Fruit fly (Drosophila melanogaster) whole organism, embryonic: Measurements from ENCODE around the gene CG46460.

ENCODE experiments used
- Abd-B ChIP-seq: fragments of 200-800 bp; sonication (Bioruptor generic); optimal IDR thresholded peaks from 2 replicates; lab custom pipeline; 2018; ENCODE audit warnings: missing biosample characterization, mild to moderate bottlenecking, missing genetic modification characterization, moderate library complexity
- Adf1 ChIP-seq: fragments of 200-800 bp; sonication (Bioruptor generic); IDR thresholded peaks from 2 replicates; pipeline ENCODE4 v1.3.6; 2022; ENCODE audit warnings: missing biosample characterization, missing genetic modification characterization
- C15 ChIP-seq: fragments of 200-800 bp; sonication (Bioruptor generic); IDR thresholded peaks from 3 replicates; pipeline ENCODE4 v1.3.6; 2022; ENCODE audit warnings: missing biosample characterization, missing genetic modification characterization
- CG10565 ChIP-seq: fragments of 200-800 bp; sonication (Bioruptor generic); optimal IDR thresholded peaks from 3 replicates; lab custom pipeline; 2016; ENCODE audit warnings: missing biosample characterization, mild to moderate bottlenecking, missing genetic modification characterization
- CG11560 ChIP-seq: fragments of 200-800 bp; sonication (Bioruptor generic); IDR thresholded peaks from 3 replicates; pipeline ENCODE4 v1.3.6; 2022; ENCODE audit warnings: missing biosample characterization, missing genetic modification characterization
- CG11696 ChIP-seq: fragments of 200-800 bp; sonication (Bioruptor generic); IDR thresholded peaks from 2 replicates; pipeline ENCODE4 v1.3.6; 2022; ENCODE audit warnings: missing biosample characterization, missing genetic modification characterization
- CG11723 ChIP-seq: fragments of 200-800 bp; sonication (Bioruptor generic); optimal IDR thresholded peaks from 2 replicates; lab custom pipeline; 2017; ENCODE audit warnings: missing biosample characterization, mild to moderate bottlenecking, missing genetic modification characterization
- CG12744 ChIP-seq: fragments of 200-800 bp; sonication (Bioruptor generic); optimal IDR thresholded peaks from 2 replicates; lab custom pipeline; 2016; ENCODE audit warnings: missing biosample characterization, missing genetic modification characterization
- CG13775 ChIP-seq: fragments of 200-800 bp; sonication (Bioruptor generic); optimal IDR thresholded peaks from 3 replicates; lab custom pipeline; 2017; ENCODE audit warnings: missing biosample characterization, mild to moderate bottlenecking, missing genetic modification characterization
- CG14014 ChIP-seq: fragments of 200-800 bp; sonication (Bioruptor generic); IDR thresholded peaks from 2 replicates; pipeline ENCODE4 v1.3.6; 2022; ENCODE audit warnings: missing biosample characterization, missing genetic modification characterization
- CG14710 ChIP-seq: fragments of 200-800 bp; sonication (Bioruptor generic); optimal IDR thresholded peaks from 3 replicates; lab custom pipeline; 2019; ENCODE audit warnings: missing biosample characterization, mild to moderate bottlenecking, missing genetic modification characterization, moderate library complexity
- CG15269 ChIP-seq: fragments of 200-800 bp; sonication (Bioruptor generic); optimal IDR thresholded peaks from 2 replicates; lab custom pipeline; 2018; ENCODE audit warnings: missing biosample characterization, mild to moderate bottlenecking, missing genetic modification characterization, moderate library complexity
- CG17829 ChIP-seq: fragments of 200-800 bp; optimal IDR thresholded peaks from 2 replicates; lab custom pipeline; 2019; ENCODE audit warnings: missing biosample characterization, mild to moderate bottlenecking, missing genetic modification characterization, moderate library complexity
- CG2199 ChIP-seq: fragments of 200-800 bp; sonication (Bioruptor generic); IDR thresholded peaks from 3 replicates; pipeline ENCODE4 v1.3.6; 2022; ENCODE audit warnings: missing biosample characterization, missing genetic modification characterization
- CG32772 ChIP-seq: fragments of 200-800 bp; sonication (Bioruptor generic); IDR thresholded peaks from 2 replicates; pipeline ENCODE4 v1.3.6; 2022; ENCODE audit warnings: missing biosample characterization, missing genetic modification characterization
- CG33557 ChIP-seq: fragments of 200-800 bp; sonication (Bioruptor generic); optimal IDR thresholded peaks from 2 replicates; lab custom pipeline; 2019; ENCODE audit warnings: missing biosample characterization, mild to moderate bottlenecking, missing genetic modification characterization, moderate library complexity
- CG4617 ChIP-seq: fragments of 200-800 bp; sonication (Bioruptor generic); optimal IDR thresholded peaks from 3 replicates; lab custom pipeline; 2016; ENCODE audit warnings: missing biosample characterization, missing genetic modification characterization, borderline replicate concordance
- CG6791 ChIP-seq: fragments of 200-800 bp; sonication (Bioruptor generic); IDR thresholded peaks from 3 replicates; pipeline ENCODE4 v1.3.6; 2022; ENCODE audit warnings: missing biosample characterization, missing genetic modification characterization; ENCODE audit not compliant: partially characterized antibody
- CG9437 ChIP-seq: fragments of 200-800 bp; sonication (Bioruptor generic); optimal IDR thresholded peaks from 2 replicates; lab custom pipeline; 2018; ENCODE audit warnings: missing biosample characterization, mild to moderate bottlenecking, missing genetic modification characterization
- CG9932 ChIP-seq: fragments of 200-800 bp; sonication (Bioruptor generic); IDR thresholded peaks from 2 replicates; pipeline ENCODE4 v1.3.6; 2022; ENCODE audit warnings: missing biosample characterization, missing genetic modification characterization
- Dip2 ChIP-seq: fragments of 200-800 bp; sonication (Bioruptor generic); IDR thresholded peaks from 2 replicates; pipeline ENCODE4 v1.3.6; 2022; ENCODE audit warnings: missing biosample characterization, missing genetic modification characterization
- Dp ChIP-seq: fragments of 200-800 bp; sonication (Bioruptor generic); optimal IDR thresholded peaks from 2 replicates; lab custom pipeline; 2018; ENCODE audit warnings: missing biosample characterization, mild to moderate bottlenecking, missing genetic modification characterization, moderate library complexity
- Dref ChIP-seq: fragments of 200-800 bp; sonication (Bioruptor generic); IDR thresholded peaks from 2 replicates; pipeline ENCODE4 v1.3.6; 2022; ENCODE audit warnings: missing biosample characterization, missing genetic modification characterization
- Lpt ChIP-seq: fragments of >200 bp; optimal IDR thresholded peaks from 2 replicates; lab custom pipeline; 2018; ENCODE audit warnings: missing biosample characterization, missing genetic modification characterization
- MESR4 ChIP-seq: fragments of 200-800 bp; sonication (Bioruptor generic); optimal IDR thresholded peaks from 2 replicates; lab custom pipeline; 2018; ENCODE audit warnings: missing biosample characterization, mild to moderate bottlenecking, missing genetic modification characterization, moderate library complexity
- Mad ChIP-seq: fragments of 200-800 bp; sonication (Bioruptor generic); optimal IDR thresholded peaks from 2 replicates; lab custom pipeline; 2016; ENCODE audit warnings: missing biosample characterization, missing genetic modification characterization
- NC2β ChIP-seq: fragments of 200-800 bp; sonication (Bioruptor generic); optimal IDR thresholded peaks from 2 replicates; lab custom pipeline; 2016; ENCODE audit warnings: missing biosample characterization, missing genetic modification characterization
- NK7.1 ChIP-seq: fragments of 200-800 bp; sonication (Bioruptor generic); optimal IDR thresholded peaks from 3 replicates; lab custom pipeline; 2016; ENCODE audit warnings: missing biosample characterization, missing genetic modification characterization
- Nf-YA ChIP-seq: fragments of 200-800 bp; sonication (Bioruptor generic); IDR thresholded peaks from 2 replicates; pipeline ENCODE4 v1.3.6; 2022; ENCODE audit warnings: missing biosample characterization, missing genetic modification characterization
- amos ChIP-seq: fragments of 200-800 bp; sonication (Bioruptor generic); IDR thresholded peaks from 2 replicates; pipeline ENCODE4 v1.3.6; 2022; ENCODE audit warnings: missing biosample characterization, missing genetic modification characterization; ENCODE audit not compliant: partially characterized antibody
- az2 ChIP-seq: fragments of 200-800 bp; sonication (Bioruptor generic); optimal IDR thresholded peaks from 3 replicates; lab custom pipeline; 2016; ENCODE audit warnings: missing biosample characterization, missing genetic modification characterization
- corto ChIP-seq: fragments of 200-800 bp; sonication (Bioruptor generic); optimal IDR thresholded peaks from 2 replicates; lab custom pipeline; 2016; ENCODE audit warnings: missing biosample characterization, mild to moderate bottlenecking, missing genetic modification characterization, moderate library complexity
- croc ChIP-seq: fragments of 200-800 bp; sonication (Bioruptor generic); conservative IDR thresholded peaks from 3 replicates; pipeline ENCODE4 v1.3.6; 2022; ENCODE audit warnings: missing biosample characterization, missing genetic modification characterization
- dm ChIP-seq: fragments of 200-800 bp; sonication (Bioruptor generic); optimal IDR thresholded peaks from 3 replicates; lab custom pipeline; 2016; ENCODE audit warnings: missing biosample characterization, missing genetic modification characterization
- eve ChIP-seq, 2 experiments: fragments of >200 bp; optimal IDR thresholded peaks; 2 replicates each; lab custom pipeline; 2017; ENCODE audit warnings: missing biosample characterization in 2 of 2, missing genetic modification characterization in 2 of 2
- exex ChIP-seq: fragments of 200-800 bp; sonication (Bioruptor generic); optimal IDR thresholded peaks from 4 replicates; lab custom pipeline; 2018; ENCODE audit warnings: missing biosample characterization, mild to moderate bottlenecking, missing genetic modification characterization, moderate library complexity
- fd102C ChIP-seq: fragments of 200-800 bp; sonication (Bioruptor generic); optimal IDR thresholded peaks from 2 replicates; lab custom pipeline; 2018; ENCODE audit warnings: missing biosample characterization, mild to moderate bottlenecking, missing genetic modification characterization, moderate library complexity
- gsb ChIP-seq: fragments of 200-800 bp; sonication (Bioruptor generic); IDR thresholded peaks from 2 replicates; pipeline ENCODE4 v1.3.6; 2022; ENCODE audit warnings: missing biosample characterization, missing genetic modification characterization
- ham ChIP-seq: fragments of 200-800 bp; sonication (Bioruptor generic); IDR thresholded peaks from 2 replicates; pipeline ENCODE4 v1.3.6; 2022; ENCODE audit warnings: missing biosample characterization, missing genetic modification characterization
- hbn ChIP-seq: fragments of 200-800 bp; sonication (Bioruptor generic); IDR thresholded peaks from 2 replicates; pipeline ENCODE4 v1.3.6; 2022; ENCODE audit warnings: missing biosample characterization, missing genetic modification characterization; ENCODE audit not compliant: partially characterized antibody
- inv ChIP-seq: fragments of 200-800 bp; sonication (Bioruptor generic); IDR thresholded peaks from 2 replicates; pipeline ENCODE4 v1.3.6; 2022; ENCODE audit warnings: missing biosample characterization, missing genetic modification characterization; ENCODE audit not compliant: partially characterized antibody
- jigr1 ChIP-seq: fragments of 200-800 bp; sonication (Bioruptor generic); IDR thresholded peaks from 3 replicates; pipeline ENCODE4 v1.3.6; 2022; ENCODE audit warnings: missing biosample characterization, missing genetic modification characterization
- knrl ChIP-seq: fragments of 200-800 bp; sonication (Bioruptor generic); IDR thresholded peaks from 3 replicates; pipeline ENCODE4 v1.3.6; 2022; ENCODE audit warnings: missing biosample characterization, missing genetic modification characterization; ENCODE audit not compliant: partially characterized antibody
- lab ChIP-seq: fragments of 200-800 bp; sonication (Bioruptor generic); optimal IDR thresholded peaks from 3 replicates; lab custom pipeline; 2017; ENCODE audit warnings: missing biosample characterization, missing genetic modification characterization, mild to moderate bottlenecking, moderate library complexity, missing genetic modification reagents
- luna ChIP-seq: fragments of 200-800 bp; sonication (Bioruptor generic); optimal IDR thresholded peaks from 2 replicates; lab custom pipeline; 2016; ENCODE audit warnings: missing biosample characterization, missing genetic modification characterization
- odd ChIP-seq: fragments of 200-800 bp; sonication (Bioruptor generic); optimal IDR thresholded peaks from 2 replicates; lab custom pipeline; 2017; ENCODE audit warnings: missing biosample characterization, mild to moderate bottlenecking, missing genetic modification characterization
- pzg ChIP-seq: fragments of 200-800 bp; sonication (Bioruptor generic); optimal IDR thresholded peaks from 3 replicates; lab custom pipeline; 2018; ENCODE audit warnings: missing biosample characterization, mild to moderate bottlenecking, missing genetic modification characterization, moderate library complexity
- sens ChIP-seq: fragments of 200-800 bp; sonication (Bioruptor generic); peaks from one replicate; lab custom pipeline; 2016; ENCODE audit warnings: missing biosample characterization, missing genetic modification characterization
- trh ChIP-seq: fragments of 200-800 bp; sonication (Bioruptor generic); optimal IDR thresholded peaks from 2 replicates; lab custom pipeline; 2016; ENCODE audit warnings: missing biosample characterization, missing genetic modification characterization
- unpg ChIP-seq: fragments of 200-800 bp; sonication (Bioruptor generic); optimal IDR thresholded peaks from 3 replicates; lab custom pipeline; 2018; ENCODE audit warnings: missing biosample characterization, mild to moderate bottlenecking, missing genetic modification characterization, moderate library complexity
- wek ChIP-seq: fragments of 200-800 bp; sonication (Bioruptor generic); optimal IDR thresholded peaks from 3 replicates; lab custom pipeline; 2018; ENCODE audit warnings: missing biosample characterization, mild to moderate bottlenecking, missing genetic modification characterization, moderate library complexity
- zen2 ChIP-seq: fragments of 200-800 bp; sonication (Bioruptor generic); IDR thresholded peaks from 3 replicates; pipeline ENCODE4 v1.3.6; 2022; ENCODE audit warnings: missing biosample characterization, missing genetic modification characterization; ENCODE audit not compliant: partially characterized antibody

CG46460 gene

dm6 chr3L:4227164-4227563, at the start of gene CG46460 (continued):
- no peak for TF ChIP-seq MESR4 (GFP tag; lab: Kevin White, UChicago)
- TF ChIP-seq Dip2 (GFP tag; lab: Robert Waterston, UW) = no peak
- TF ChIP-seq CG17829 (tag; lab: Kevin White, UChicago) = no peak
- TF ChIP-seq croc (GFP tag; lab: Robert Waterston, UW) = no peak
- no peak for TF ChIP-seq trh (GFP tag; lab: Kevin White, UChicago)
- TF ChIP-seq CG33557 (GFP tag; lab: Kevin White, UChicago) = no peak
- no peak for TF ChIP-seq gsb (GFP tag; lab: Robert Waterston, UW)
- peak; percentile 19; the same call in 1 of the 2 replicates for TF ChIP-seq amos (GFP tag; lab: Robert Waterston, UW)
- TF ChIP-seq CG14014 (GFP tag; lab: Robert Waterston, UW) = 0 out of 2 replicates have a peak, but pooled peaks have one; percentile 20
- no peak for TF ChIP-seq zen2 (GFP tag; lab: Robert Waterston, UW)
- TF ChIP-seq CG13775 (GFP tag; lab: Kevin White, UChicago) = no peak
- no peak for TF ChIP-seq Lpt (GFP tag; lab: Kevin White, UChicago)
- no peak for TF ChIP-seq Abd-B (GFP tag; lab: Kevin White, UChicago)
- no peak for TF ChIP-seq CG15269 (tag; lab: Kevin White, UChicago)
- TF ChIP-seq Mad (GFP tag; lab: Kevin White, UChicago) = no peak
- TF ChIP-seq CG12744 (GFP tag; lab: Kevin White, UChicago) = no peak
- no peak for TF ChIP-seq jigr1 (GFP tag; lab: Robert Waterston, UW)
- TF ChIP-seq hbn (GFP tag; lab: Robert Waterston, UW) = no peak
- TF ChIP-seq wek (GFP tag; lab: Kevin White, UChicago) = no peak
- no peak for TF ChIP-seq az2 (GFP tag; lab: Kevin White, UChicago)
- TF ChIP-seq Adf1 (GFP tag; lab: Robert Waterston, UW) = peak; percentile 58
- TF ChIP-seq knrl (GFP tag; lab: Robert Waterston, UW) = no peak
- no peak for TF ChIP-seq NC2β
- TF ChIP-seq CG6791 = peak; percentile 40; the same call in 2 of the 3 replicates
- no peak for TF ChIP-seq NK7.1 (GFP tag; lab: Kevin White, UChicago)
- TF ChIP-seq inv = no peak
- TF ChIP-seq corto (GFP tag; lab: Kevin White, UChicago) = no peak
- TF ChIP-seq pzg (GFP tag; lab: Kevin White, UChicago) = no peak
- peak; percentile 19 for TF ChIP-seq lab
- no peak for TF ChIP-seq Dref (GFP tag; lab: Robert Waterston, UW)
- TF ChIP-seq CG10565 (GFP tag; lab: Kevin White, UChicago) = no peak
- TF ChIP-seq exex (tag; lab: Kevin White, UChicago) = no peak
- TF ChIP-seq CG9437 (GFP tag; lab: Kevin White, UChicago) = no peak
- no peak for TF ChIP-seq luna (GFP tag; lab: Kevin White, UChicago)
- TF ChIP-seq CG4617 (GFP tag; lab: Kevin White, UChicago) = no peak
- no peak for TF ChIP-seq CG32772 (GFP tag; lab: Robert Waterston, UW)
- no peak for TF ChIP-seq CG11723
- TF ChIP-seq Dp (GFP tag; lab: Kevin White, UChicago) = no peak
- TF ChIP-seq odd = no peak
- TF ChIP-seq unpg (GFP tag; lab: Kevin White, UChicago) = no peak
- no peak for TF ChIP-seq CG11560 (tag; lab: Robert Waterston, UW)
- TF ChIP-seq fd102C (GFP tag; lab: Kevin White, UChicago) = no peak
- no peak for TF ChIP-seq dm
- TF ChIP-seq sens = peak; percentile 81
- no peak for TF ChIP-seq C15
- TF ChIP-seq ham (GFP tag; lab: Robert Waterston, UW) = no peak
- TF ChIP-seq CG9932 (GFP tag; lab: Robert Waterston, UW) = no peak
- TF ChIP-seq CG14710 = no peak
- TF ChIP-seq CG11696 = no peak
- no peak for TF ChIP-seq CG2199 (GFP tag; lab: Robert Waterston, UW)
- TF ChIP-seq Nf-YA (GFP tag; lab: Robert Waterston, UW) = no peak
- no peak for TF ChIP-seq eve (GFP tag; optimal IDR thresholded peaks at IDR 0.05; lab: Kevin White, UChicago)
